Fruit fly (Drosophila melanogaster) whole organism: Measurements from ENCODE around the gene Deaf1.

Experiments used
- Dll ChIP-seq: fragments of >200 bp; optimal IDR thresholded peaks from 2 replicates; lab custom pipeline; 2017
- psq ChIP-seq: fragments of >200 bp; optimal IDR thresholded peaks from 2 replicates; lab custom pipeline; 2017
- usp ChIP-seq: fragments of >200 bp; optimal IDR thresholded peaks from 2 replicates; lab custom pipeline; 2017; ENCODE audit warnings: missing biosample characterization, missing genetic modification characterization, mixed read lengths

dm6 chr3L:19805895-19806294 lies 12.1 kb upstream of the Deaf1 start, which contains the start of gene CG34116:
- TF ChIP-seq usp = no peak
- TF ChIP-seq psq (lab: Kevin White, UChicago) = no peak
- no peak for TF ChIP-seq Dll
